Worm (Caenorhabditis elegans) whole organism, late embryonic: Measurements from ENCODE around the gene R12B2.7.

Experiments
- C08G9.2 ChIP-seq: sonication (generic microtip); optimal IDR thresholded peaks from 2 replicates; lab custom pipeline; 2016; ENCODE audit warnings: mild to moderate bottlenecking, missing genetic modification characterization, moderate library complexity, missing compliant biosample characterization
- C38D4.7 ChIP-seq: fragments of 200-800 bp; sonication (Bioruptor generic); optimal IDR thresholded peaks from 2 replicates; lab custom pipeline; 2018; ENCODE audit warnings: mild to moderate bottlenecking, missing genetic modification characterization, moderate library complexity, missing compliant biosample characterization
- F13H6.1 ChIP-seq: sonication (generic microtip); optimal IDR thresholded peaks from 2 replicates; lab custom pipeline; 2016; ENCODE audit warnings: missing genetic modification characterization, missing compliant biosample characterization
- K09A11.1 ChIP-seq: sonication (generic microtip); optimal IDR thresholded peaks from 2 replicates; lab custom pipeline; 2017; ENCODE audit warnings: antibody characterized with exemption, mild to moderate bottlenecking, missing genetic modification characterization, missing compliant biosample characterization; ENCODE audit not compliant: insufficient read depth
- ahr-1 ChIP-seq: sonication (generic microtip); optimal IDR thresholded peaks from 2 replicates; lab custom pipeline; 2016; ENCODE audit warnings: missing genetic modification characterization, missing compliant biosample characterization
- ceh-2 ChIP-seq: sonication (generic microtip); optimal IDR thresholded peaks from 2 replicates; lab custom pipeline; 2016; ENCODE audit warnings: missing genotype, missing genetic modification characterization, missing compliant biosample characterization
- ceh-22 ChIP-seq: sonication (generic microtip); optimal IDR thresholded peaks from 2 replicates; lab custom pipeline; 2017; ENCODE audit warnings: missing biosample characterization, missing genetic modification characterization
- ceh-24 ChIP-seq: sonication (generic microtip); optimal IDR thresholded peaks from 2 replicates; lab custom pipeline; 2016; ENCODE audit warnings: mild to moderate bottlenecking, missing genetic modification characterization, missing compliant biosample characterization
- ceh-30 ChIP-seq: fragments of 150-350 bp; optimal IDR thresholded peaks from 2 replicates; lab custom pipeline; 2014; ENCODE audit warnings: missing biosample characterization, missing genetic modification characterization
- ceh-45 ChIP-seq: fragments of 200-800 bp; sonication (Bioruptor generic); IDR thresholded peaks from 2 replicates; pipeline ENCODE4 v1.3.6; 2022; ENCODE audit warnings: missing genetic modification reagents, missing genetic modification characterization, missing compliant biosample characterization
- ceh-48 ChIP-seq: sonication (generic microtip); optimal IDR thresholded peaks from 2 replicates; lab custom pipeline; 2016; ENCODE audit warnings: missing genetic modification characterization, inconsistent platforms, missing compliant biosample characterization
- ceh-6 ChIP-seq: fragments of 200-800 bp; sonication (Bioruptor generic); optimal IDR thresholded peaks from 2 replicates; lab custom pipeline; 2018; ENCODE audit warnings: mild to moderate bottlenecking, missing genetic modification characterization, missing compliant biosample characterization
- dmd-4 ChIP-seq: sonication (generic microtip); optimal IDR thresholded peaks from 2 replicates; lab custom pipeline; 2016; ENCODE audit warnings: borderline replicate concordance, missing genetic modification characterization, missing compliant biosample characterization
- elt-2 ChIP-seq: sonication (generic microtip); optimal IDR thresholded peaks from 2 replicates; lab custom pipeline; 2016; ENCODE audit warnings: missing genetic modification reagents, missing genetic modification characterization, missing compliant biosample characterization
- eyg-1 ChIP-seq: sonication (generic microtip); optimal IDR thresholded peaks from 2 replicates; lab custom pipeline; 2016; ENCODE audit warnings: missing genotype, missing genetic modification characterization, missing compliant biosample characterization
- fax-1 ChIP-seq: sonication (generic microtip); optimal IDR thresholded peaks from 2 replicates; lab custom pipeline; 2016; ENCODE audit warnings: missing genotype, missing genetic modification characterization, missing compliant biosample characterization
- fkh-6 ChIP-seq: sonication (generic microtip); optimal IDR thresholded peaks from 2 replicates; lab custom pipeline; 2016; ENCODE audit warnings: missing genetic modification characterization, missing compliant biosample characterization
- hlh-15 ChIP-seq: sonication (generic microtip); optimal IDR thresholded peaks from 2 replicates; lab custom pipeline; 2016; ENCODE audit warnings: missing genetic modification characterization, missing compliant biosample characterization
- hlh-30 ChIP-seq: sonication (generic microtip); optimal IDR thresholded peaks from 2 replicates; lab custom pipeline; 2017; ENCODE audit warnings: antibody characterized with exemption, missing genetic modification characterization, missing compliant biosample characterization; ENCODE audit not compliant: insufficient read depth
- hlh-6 ChIP-seq: sonication (generic microtip); optimal IDR thresholded peaks from 2 replicates; lab custom pipeline; 2016; ENCODE audit warnings: missing genotype, missing genetic modification characterization, missing compliant biosample characterization
- hlh-8 ChIP-seq: sonication (generic microtip); optimal IDR thresholded peaks from 2 replicates; lab custom pipeline; 2016; ENCODE audit warnings: missing genotype, missing genetic modification characterization, missing compliant biosample characterization
- lim-6 ChIP-seq: sonication (generic microtip); optimal IDR thresholded peaks from 2 replicates; lab custom pipeline; 2016; ENCODE audit warnings: missing genetic modification characterization, missing compliant biosample characterization
- nfya-1 ChIP-seq: sonication (generic microtip); optimal IDR thresholded peaks from 2 replicates; lab custom pipeline; 2017; ENCODE audit warnings: missing genetic modification characterization, mild to moderate bottlenecking, missing compliant biosample characterization, antibody characterized with exemption, moderate library complexity
- odd-2 ChIP-seq: sonication (generic microtip); optimal IDR thresholded peaks from 2 replicates; lab custom pipeline; 2017; ENCODE audit warnings: antibody characterized with exemption, mild to moderate bottlenecking, missing genetic modification characterization, missing compliant biosample characterization
- pax-1 ChIP-seq: fragments of 150-350 bp; optimal IDR thresholded peaks from 2 replicates; lab custom pipeline; 2014; ENCODE audit warnings: missing biosample characterization, missing genetic modification characterization
- pha-2 ChIP-seq: sonication (generic microtip); optimal IDR thresholded peaks from 2 replicates; lab custom pipeline; 2017; ENCODE audit warnings: mild to moderate bottlenecking, missing genetic modification characterization, missing compliant biosample characterization
- pha-4 ChIP-seq: fragments of 150-350 bp; optimal IDR thresholded peaks from 2 replicates; lab custom pipeline; 2018; ENCODE audit warnings: missing biosample characterization, missing genetic modification reagents, missing genetic modification characterization
- pqm-1 ChIP-seq: sonication (generic microtip); optimal IDR thresholded peaks from 2 replicates; lab custom pipeline; 2016; ENCODE audit warnings: missing genetic modification characterization, missing compliant biosample characterization
- pros-1 ChIP-seq: fragments of 150-350 bp; optimal IDR thresholded peaks from 2 replicates; lab custom pipeline; 2014; ENCODE audit warnings: missing biosample characterization, missing genetic modification reagents, missing genetic modification characterization
- ref-2 ChIP-seq: sonication (generic microtip); optimal IDR thresholded peaks from 2 replicates; lab custom pipeline; 2016; ENCODE audit warnings: missing genetic modification characterization, missing compliant biosample characterization
- sdc-2 ChIP-seq: sonication (generic microtip); optimal IDR thresholded peaks from 2 replicates; lab custom pipeline; 2016; ENCODE audit warnings: missing genotype, missing genetic modification characterization, missing compliant biosample characterization
- syd-9 ChIP-seq: sonication (generic microtip); optimal IDR thresholded peaks from 2 replicates; lab custom pipeline; 2016; ENCODE audit warnings: mild to moderate bottlenecking, missing genetic modification characterization, moderate library complexity, missing compliant biosample characterization
- tbx-2 ChIP-seq: sonication (generic microtip); optimal IDR thresholded peaks from 2 replicates; lab custom pipeline; 2016; ENCODE audit warnings: missing genetic modification characterization, missing compliant biosample characterization
- tbx-7 ChIP-seq: sonication (generic microtip); optimal IDR thresholded peaks from 2 replicates; lab custom pipeline; 2016; ENCODE audit warnings: missing genotype, missing genetic modification characterization, missing compliant biosample characterization
- ttx-3 ChIP-seq: sonication (generic microtip); optimal IDR thresholded peaks from 2 replicates; lab custom pipeline; 2016; ENCODE audit warnings: missing genetic modification reagents, missing genetic modification characterization, missing compliant biosample characterization
- unc-3 ChIP-seq, 2 experiments: fragments of 200-800 bp in 1 of 2; sonication (Bioruptor generic) in 1 of 2; sonication (generic microtip) in 1 of 2; conservative IDR thresholded peaks in 1 of 2; optimal IDR thresholded peaks in 1 of 2; 2 replicates each; pipeline versions ENCODE4 v1.3.6 to Lab custom; 2016 to 2022; ENCODE audit warnings: missing compliant biosample characterization in 2 of 2, missing genetic modification characterization in 2 of 2, missing genetic modification reagents in 1 of 2
- unc-55 ChIP-seq: sonication (generic microtip); optimal IDR thresholded peaks from 2 replicates; lab custom pipeline; 2017; ENCODE audit warnings: missing biosample characterization, missing genetic modification reagents, missing genetic modification characterization
- zip-5 ChIP-seq: sonication (generic microtip); optimal IDR thresholded peaks from 2 replicates; lab custom pipeline; 2016; ENCODE audit warnings: missing genetic modification characterization, missing compliant biosample characterization
- ztf-16 ChIP-seq: sonication (generic microtip); optimal IDR thresholded peaks from 2 replicates; lab custom pipeline; 2017; ENCODE audit warnings: missing genetic modification characterization, missing compliant biosample characterization

R12B2.7 gene

DNA sequence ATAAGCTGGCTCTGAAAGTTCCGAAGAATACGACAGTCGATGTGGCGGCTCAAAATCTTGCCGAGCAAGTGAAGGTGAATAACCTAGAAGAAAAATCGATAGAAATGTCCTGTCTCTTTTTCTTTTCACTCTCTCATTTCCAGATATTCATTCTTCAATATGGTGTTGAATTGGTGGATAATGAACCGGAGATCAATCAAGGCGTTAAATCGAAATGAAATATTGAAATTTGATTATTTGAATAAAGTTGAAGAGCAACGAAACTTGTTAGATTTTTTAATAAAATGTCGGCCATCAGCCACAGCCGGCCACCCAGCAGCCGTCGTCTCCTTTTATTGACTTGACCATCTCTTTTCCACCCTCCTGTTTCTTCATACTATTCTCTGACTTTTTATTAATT is 8.1 kb upstream of the R12B2.7 start, which contains the start of gene R12B2.2:
TSS of gene R12B2.2 (plus strand) at position 301 of the 400 bp plus-strand sequence.
- TF ChIP-seq fkh-6 (tag; lab: Kevin White, UChicago) (no peak), ceh-48 (peak; percentile 1), syd-9 (tag; lab: Kevin White, UChicago) (no peak), eyg-1 (tag; lab: Kevin White, UChicago) (no peak)

DNA sequence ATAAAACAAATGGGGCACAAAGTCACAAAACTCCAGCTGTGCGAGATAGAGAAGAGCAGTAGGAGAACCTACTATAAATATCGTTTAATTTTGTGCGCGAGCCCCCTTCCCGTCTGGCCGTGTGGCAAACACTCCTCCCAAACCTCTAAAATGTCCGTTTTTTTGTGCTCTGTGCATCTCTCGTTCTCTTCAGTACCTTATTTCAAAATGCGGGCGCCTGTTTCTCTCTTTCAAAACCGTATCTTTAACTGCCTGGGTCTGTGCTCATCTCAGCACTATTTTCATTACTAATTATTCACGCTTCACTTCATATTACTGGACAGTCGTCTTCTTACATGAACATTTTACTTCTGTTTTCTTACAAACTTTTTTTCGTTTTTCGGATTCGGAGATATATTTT is 4.8 kb upstream of the R12B2.7 start:
- TF ChIP-seq pha-2 (no peak), nfya-1 (tag; lab: Kevin White, UChicago) (no peak), pax-1 (tag; lab: Kevin White, UChicago) (no peak), hlh-6 (tag; lab: Kevin White, UChicago) (no peak), unc-3 (GFP tag; conservative IDR thresholded peaks at IDR 0.05; lab: Robert Waterston, UW) (no peak), unc-3 (tag; optimal IDR thresholded peaks at IDR 0.05; lab: Kevin White, UChicago) (no peak), pha-4 (no peak), hlh-30 (tag; lab: Kevin White, UChicago) (no peak), ceh-45 (GFP tag; lab: Robert Waterston, UW) (no peak), ceh-30 (tag; lab: Kevin White, UChicago) (no peak), C38D4.7 (GFP tag; lab: Kevin White, UChicago) (no peak), fax-1 (tag; lab: Kevin White, UChicago) (no peak), C08G9.2 (tag; lab: Kevin White, UChicago) (no peak), hlh-15 (tag; lab: Kevin White, UChicago) (no peak), ttx-3 (no peak), ahr-1 (tag; lab: Kevin White, UChicago) (no peak), ceh-2 (tag; lab: Kevin White, UChicago) (no peak), ref-2 (no peak), pros-1 (tag; lab: Kevin White, UChicago) (no peak)
- TF ChIP-seq, all 69 proteins: peak for 0

DNA sequence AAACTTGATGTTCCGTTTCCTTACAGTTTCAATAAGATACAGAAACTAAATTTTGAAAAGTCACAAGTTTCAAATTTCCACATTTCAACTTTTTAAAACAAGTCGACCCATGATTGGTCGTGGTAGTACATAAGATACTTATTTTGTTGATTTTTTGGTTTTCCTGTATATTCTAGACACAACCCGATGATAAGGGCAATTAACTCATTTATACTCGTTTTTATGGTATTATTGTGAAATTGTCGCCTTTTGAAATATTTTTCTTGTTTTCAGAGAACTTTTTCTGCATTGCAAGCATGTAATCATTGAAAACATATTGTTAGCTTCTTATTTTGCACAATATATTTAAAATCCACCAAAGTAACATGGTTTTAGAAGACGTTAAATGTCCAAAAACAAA is 2.9 kb upstream of the R12B2.7 start:
- TF ChIP-seq ceh-24 (no peak), ceh-45 (GFP tag; lab: Robert Waterston, UW) (no peak), fkh-6 (tag; lab: Kevin White, UChicago) (no peak)

DNA sequence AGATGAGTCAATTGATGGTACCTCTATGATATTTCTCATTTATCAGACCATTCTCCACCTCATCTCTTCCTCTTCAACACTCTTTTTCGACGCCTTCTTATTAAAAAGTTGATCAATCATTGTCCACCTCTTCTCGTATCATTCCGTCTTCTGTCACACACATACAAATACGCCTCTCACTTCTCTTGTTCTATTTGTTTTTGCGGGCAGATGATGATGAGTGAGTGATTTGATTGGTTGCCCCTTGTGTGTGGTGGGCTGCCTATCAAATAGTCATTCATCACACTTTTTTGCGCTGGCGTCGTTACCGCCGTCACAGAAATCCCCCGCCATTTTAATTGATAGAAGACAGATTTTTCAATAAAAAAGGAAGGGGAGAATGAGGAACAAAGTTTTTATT is 2.2 kb upstream of the R12B2.7 start:
- peak; percentile 79 for TF ChIP-seq unc-55 (GFP tag; lab: Kevin White, UChicago)
- TF ChIP-seq zip-5 (tag; lab: Kevin White, UChicago) = no peak
- TF ChIP-seq nfya-1 (tag; lab: Kevin White, UChicago) = peak; percentile 57

DNA sequence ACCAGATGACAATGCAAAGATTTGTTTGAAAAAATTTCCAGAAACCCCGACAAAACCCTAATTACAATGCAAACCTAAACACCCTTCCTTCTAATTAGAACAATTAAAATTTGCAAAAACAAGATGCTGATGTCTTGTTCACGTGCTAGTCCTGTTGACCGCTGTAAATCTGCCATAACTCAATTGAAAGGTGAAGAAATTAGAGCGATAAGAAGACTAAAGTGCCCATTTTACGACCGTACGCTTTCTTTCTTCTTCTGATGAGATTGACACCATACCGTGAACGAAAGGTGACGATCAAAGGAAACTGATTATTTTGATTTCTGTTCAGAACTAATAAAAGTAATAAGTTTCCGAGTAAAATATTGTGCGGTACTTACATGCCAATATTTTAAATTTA is 1.3 kb upstream of the R12B2.7 start:
- TF ChIP-seq hlh-15 (tag; lab: Kevin White, UChicago) (no peak), ceh-24 (no peak), ref-2 (no peak), F13H6.1 (tag; lab: Kevin White, UChicago) (no peak), ceh-22 (tag; lab: Kevin White, UChicago) (no peak), pqm-1 (no peak), ceh-6 (GFP tag; lab: Kevin White, UChicago) (no peak), dmd-4 (tag; lab: Kevin White, UChicago) (no peak), sdc-2 (tag; lab: Kevin White, UChicago) (no peak), tbx-7 (tag; lab: Kevin White, UChicago) (no peak), lim-6 (tag; lab: Kevin White, UChicago) (no peak), ztf-16 (no peak), elt-2 (tag; lab: Kevin White, UChicago) (no peak), odd-2 (tag; lab: Kevin White, UChicago) (no peak), K09A11.1 (tag; lab: Kevin White, UChicago) (no peak), hlh-8 (tag; lab: Kevin White, UChicago) (no peak), fkh-6 (tag; lab: Kevin White, UChicago) (no peak), tbx-2 (tag; lab: Kevin White, UChicago) (no peak)
- TF ChIP-seq, all 69 proteins: peak for 0
